Fruit fly (Drosophila melanogaster): ENCODE results near the gene Gale.

DNA sequence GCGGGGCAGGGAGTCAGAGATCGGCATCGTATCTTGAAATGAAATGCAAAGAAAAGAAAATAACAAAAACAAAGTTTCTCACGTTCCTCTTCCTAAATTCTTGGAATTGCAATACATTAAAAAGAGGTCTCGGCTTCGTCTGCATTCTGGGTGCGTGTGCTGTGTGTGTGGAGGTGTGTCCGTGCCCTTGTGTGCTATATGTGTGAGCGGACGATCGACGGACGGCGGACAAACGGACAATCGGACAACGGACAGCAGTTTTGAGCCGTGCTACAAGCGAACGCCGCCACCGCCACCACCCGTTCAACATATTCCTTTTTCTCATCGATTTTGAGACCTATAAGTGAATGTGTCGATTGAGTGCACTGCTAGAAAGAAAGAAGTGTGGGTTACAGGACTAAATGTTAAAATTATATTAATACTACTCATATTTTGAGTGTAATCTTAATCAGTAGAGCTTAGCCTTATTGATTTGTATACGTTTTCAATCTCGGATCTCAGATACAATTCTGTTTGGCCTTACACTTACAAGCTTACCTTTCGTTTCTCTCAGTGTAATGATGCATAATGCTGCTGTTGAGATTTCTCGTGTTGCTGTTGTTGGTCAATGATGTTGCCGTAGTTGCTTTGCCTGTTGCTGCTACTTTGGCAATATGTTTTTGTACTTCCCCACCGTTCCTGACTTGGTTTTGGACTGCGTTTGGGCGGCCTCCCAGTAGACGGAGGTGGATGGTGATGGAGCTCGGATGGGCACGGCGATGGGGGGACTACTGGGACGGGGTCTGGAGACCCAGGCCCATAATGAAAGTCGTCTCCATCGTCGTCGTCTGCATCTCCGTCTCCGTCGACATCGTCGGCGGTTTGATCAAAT, 27.0 kb upstream of the Gale start:
- no peak for TF ChIP-seq CG8478 (optimal IDR thresholded peaks at IDR 0.05)
- no peak for TF ChIP-seq CTCF (optimal IDR thresholded peaks at IDR 0.05)
